Worm (Caenorhabditis elegans): Measurements from ENCODE around the gene F26C11.4.

Gene F26C11.4

DNA sequence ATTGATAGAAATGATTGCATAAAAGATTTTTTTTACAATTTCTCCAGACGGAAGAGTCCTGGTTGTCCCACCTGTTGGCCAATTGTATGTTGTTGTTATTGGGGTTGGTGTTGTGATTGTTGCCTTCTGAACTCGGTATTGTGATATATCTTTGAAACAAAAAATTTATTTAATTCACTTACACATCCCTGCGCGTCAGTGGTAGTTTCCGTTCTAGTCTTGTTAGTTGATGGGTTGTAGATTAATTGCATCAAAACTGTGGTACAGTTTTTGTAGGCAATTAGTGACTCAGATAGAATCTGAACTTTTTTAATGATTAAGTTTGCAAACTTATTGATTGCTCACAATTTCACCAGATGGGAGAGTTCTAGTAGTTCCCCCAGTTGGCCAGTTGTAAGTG is 11.6 kb downstream of the F26C11.4 start:
- TF ChIP-seq ets-4 (tag; optimal IDR thresholded peaks at IDR 0.05), result no peak

DNA sequence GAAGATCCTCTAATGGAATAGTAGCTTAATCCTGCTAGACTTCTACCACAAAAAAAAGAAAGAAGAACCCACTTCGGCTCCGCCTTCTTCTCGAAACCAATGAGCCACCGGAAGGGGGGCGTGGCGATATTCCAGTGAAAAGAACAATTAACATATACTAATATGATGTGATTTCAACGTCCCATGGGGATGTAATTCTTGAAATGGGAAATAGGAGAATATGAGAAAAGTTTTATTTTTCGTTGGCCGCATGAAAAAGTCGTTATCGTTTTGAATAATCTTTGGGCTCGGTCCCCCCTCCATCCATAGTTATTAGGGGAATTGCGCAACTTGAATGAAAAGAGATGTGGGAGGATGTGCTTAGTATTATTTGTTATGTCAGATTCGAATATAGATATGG is 15.8 kb downstream of the F26C11.4 start, which contains the start of gene unc-4:
Gene unc-4 (minus strand): TSS at position 101 of the 400 bp plus-strand sequence.
- no peak for TF ChIP-seq ceh-48 (tag; optimal IDR thresholded peaks at IDR 0.05)
- TF ChIP-seq ceh-45 (GFP tag; IDR thresholded peaks at IDR 0.05), result no peak
- no peak for TF ChIP-seq ceh-2 (tag; optimal IDR thresholded peaks at IDR 0.05)
- TF ChIP-seq F13H6.1 (tag; optimal IDR thresholded peaks at IDR 0.05), result no peak
- no peak for TF ChIP-seq nfya-1 (tag; optimal IDR thresholded peaks at IDR 0.05)
- no peak for TF ChIP-seq mec-3 (tag; optimal IDR thresholded peaks at IDR 0.05; ENCODE audit: borderline replicate concordance)
- TF ChIP-seq fkh-6 (tag; optimal IDR thresholded peaks at IDR 0.05), result no peak
- no peak for TF ChIP-seq pag-3 (tag; optimal IDR thresholded peaks at IDR 0.05; ENCODE audit: borderline replicate concordance)
- no peak for TF ChIP-seq dve-1 (tag; optimal IDR thresholded peaks at IDR 0.05)
- TF ChIP-seq Y22D7AL.16 (tag; optimal IDR thresholded peaks at IDR 0.05), result no peak
- no peak for TF ChIP-seq pax-1 (tag; optimal IDR thresholded peaks at IDR 0.05)
- no peak for TF ChIP-seq tbx-7 (tag; optimal IDR thresholded peaks at IDR 0.05)
- TF ChIP-seq sox-2 (GFP tag; IDR thresholded peaks at IDR 0.05), result no peak
- TF ChIP-seq K02D7.2 (tag; optimal IDR thresholded peaks at IDR 0.05), result no peak
- no peak for TF ChIP-seq pros-1 (tag; optimal IDR thresholded peaks at IDR 0.05)
- TF ChIP-seq ztf-16 (tag; optimal IDR thresholded peaks at IDR 0.05), result no peak
- TF ChIP-seq ets-4 (tag; optimal IDR thresholded peaks at IDR 0.05), result no peak
- TF ChIP-seq pha-4 (tag; optimal IDR thresholded peaks at IDR 0.05), result no peak
- TF ChIP-seq C38D4.7 (GFP tag; optimal IDR thresholded peaks at IDR 0.05), result no peak

DNA sequence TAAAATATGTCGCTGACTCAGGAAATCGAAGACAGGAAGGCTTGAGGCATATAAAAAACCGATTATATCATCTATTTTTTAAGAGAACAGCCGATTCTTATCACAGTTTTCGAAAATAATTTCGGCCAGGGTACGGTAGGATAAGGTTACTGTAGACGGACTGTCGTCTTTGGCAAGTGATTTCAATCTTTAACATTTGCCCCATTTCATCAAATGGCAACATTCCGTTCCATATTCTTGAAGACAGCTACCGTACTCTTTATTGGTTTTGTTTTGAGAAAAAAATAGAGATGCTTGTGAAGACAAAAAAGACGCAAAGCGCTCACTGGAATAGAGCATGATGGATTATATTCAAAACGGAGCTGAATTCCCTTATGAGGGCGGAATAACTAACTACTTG is 17.3 kb downstream of the F26C11.4 start:
- TF ChIP-seq lin-11 (tag; optimal IDR thresholded peaks at IDR 0.05) (no peak), dmd-4 (tag; optimal IDR thresholded peaks at IDR 0.05; ENCODE audit: borderline replicate concordance) (no peak), C08G9.2 (tag; optimal IDR thresholded peaks at IDR 0.05) (no peak), elt-2 (tag; optimal IDR thresholded peaks at IDR 0.05) (no peak), madf-2 (tag; optimal IDR thresholded peaks at IDR 0.05) (no peak), sdc-2 (tag; optimal IDR thresholded peaks at IDR 0.05) (no peak), ref-2 (tag; optimal IDR thresholded peaks at IDR 0.05) (no peak), ceh-31 (tag; optimal IDR thresholded peaks at IDR 0.05) (no peak), pat-9 (tag; optimal IDR thresholded peaks at IDR 0.05) (no peak), ceh-34 (tag; optimal IDR thresholded peaks at IDR 0.05) (no peak), nhr-11 (tag; optimal IDR thresholded peaks at IDR 0.05) (no peak), tbx-2 (tag; optimal IDR thresholded peaks at IDR 0.05) (no peak), pha-4 (tag; optimal IDR thresholded peaks at IDR 0.05) (no peak), ceh-30 (tag; optimal IDR thresholded peaks at IDR 0.05) (no peak), gmeb-2 (tag; optimal IDR thresholded peaks at IDR 0.05) (no peak), ttx-3 (tag; optimal IDR thresholded peaks at IDR 0.05) (no peak), pag-3 (tag; optimal IDR thresholded peaks at IDR 0.05; ENCODE audit: borderline replicate concordance) (no peak), tbx-7 (tag; optimal IDR thresholded peaks at IDR 0.05) (no peak), che-1 (tag; optimal IDR thresholded peaks at IDR 0.05) (no peak), fkh-10 (GFP tag; optimal IDR thresholded peaks at IDR 0.05) (no peak)

DNA sequence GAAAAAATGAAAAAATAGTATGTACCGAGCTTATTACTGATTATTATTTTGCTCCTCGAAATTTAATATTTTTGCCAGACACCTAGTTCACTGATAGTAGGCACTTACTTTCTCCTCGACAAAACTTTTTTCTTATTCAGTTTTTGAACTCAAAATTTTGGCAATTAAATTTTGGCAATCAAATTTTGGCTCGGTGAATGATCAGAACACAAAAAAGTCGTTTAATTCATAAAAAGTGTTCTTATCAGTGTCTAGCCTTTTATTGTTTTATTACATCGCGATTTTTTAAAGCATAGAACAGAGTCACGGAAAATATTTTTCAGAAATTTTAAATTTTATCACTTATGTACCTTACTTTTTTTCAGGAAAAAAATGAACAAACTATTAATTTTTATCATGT is 20.9 kb downstream of the F26C11.4 start:
- TF ChIP-seq dve-1 (tag; optimal IDR thresholded peaks at IDR 0.05) (no peak), madf-2 (tag; optimal IDR thresholded peaks at IDR 0.05) (no peak), T23F11.4 (GFP tag; optimal IDR thresholded peaks at IDR 0.05) (no peak), nhr-232 (tag; optimal IDR thresholded peaks at IDR 0.05) (no peak), unc-55 (GFP tag; optimal IDR thresholded peaks at IDR 0.05) (no peak), hlh-30 (tag; optimal IDR thresholded peaks at IDR 0.05; ENCODE audit: insufficient read depth) (no peak), ceh-19 (GFP tag; optimal IDR thresholded peaks at IDR 0.05) (no peak), F13H6.1 (tag; optimal IDR thresholded peaks at IDR 0.05) (no peak), pat-9 (tag; optimal IDR thresholded peaks at IDR 0.05) (no peak), unc-3 (GFP tag; conservative IDR thresholded peaks at IDR 0.05) (no peak), unc-3 (tag; optimal IDR thresholded peaks at IDR 0.05) (no peak), C38D4.7 (GFP tag; optimal IDR thresholded peaks at IDR 0.05) (no peak), odd-2 (tag; optimal IDR thresholded peaks at IDR 0.05) (no peak), elt-2 (tag; optimal IDR thresholded peaks at IDR 0.05) (no peak), pag-3 (tag; optimal IDR thresholded peaks at IDR 0.05; ENCODE audit: borderline replicate concordance) (no peak), lim-6 (tag; optimal IDR thresholded peaks at IDR 0.05) (no peak), zip-5 (tag; optimal IDR thresholded peaks at IDR 0.05) (no peak), Y22D7AL.16 (tag; optimal IDR thresholded peaks at IDR 0.05) (no peak), rnt-1 (tag; optimal IDR thresholded peaks at IDR 0.05) (no peak), pqm-1 (tag; optimal IDR thresholded peaks at IDR 0.05) (no peak)

All from whole organism, late embryonic.